Worm (Caenorhabditis elegans) whole organism, L3 larva: ENCODE measurements around the gene F56D6.6.

ENCODE experiments used
- ama-1 ChIP-seq: fragments of 150-350 bp; optimal IDR thresholded peaks from 2 replicates; lab custom pipeline; 2018
- lin-15B ChIP-seq: fragments of 150-350 bp; optimal IDR thresholded peaks from 2 replicates; lab custom pipeline; 2014; ENCODE audit warnings: missing biosample characterization, missing genetic modification characterization
- nfya-1 ChIP-seq: sonication (generic microtip); optimal IDR thresholded peaks from 2 replicates; lab custom pipeline; 2017; ENCODE audit warnings: missing genetic modification characterization, mild to moderate bottlenecking, missing compliant biosample characterization, antibody characterized with exemption, moderate library complexity; ENCODE audit not compliant: insufficient read depth
- nhr-11 ChIP-seq: fragments of 150-350 bp; optimal IDR thresholded peaks from 2 replicates; lab custom pipeline; 2014; ENCODE audit warnings: missing biosample characterization, missing genetic modification characterization
- nhr-12 ChIP-seq: fragments of 150-350 bp; optimal IDR thresholded peaks from 2 replicates; lab custom pipeline; 2014; ENCODE audit warnings: missing biosample characterization, missing genetic modification characterization
- nhr-237 ChIP-seq: fragments of 150-350 bp; optimal IDR thresholded peaks from 2 replicates; lab custom pipeline; 2014; ENCODE audit warnings: missing biosample characterization, missing genetic modification characterization
- nhr-76 ChIP-seq: fragments of 150-350 bp; sonication (generic microtip); optimal IDR thresholded peaks from 5 replicates; lab custom pipeline; 2014; ENCODE audit warnings: missing biosample characterization, missing genetic modification characterization
- skn-1 ChIP-seq: fragments of 150-350 bp; optimal IDR thresholded peaks from 2 replicates; lab custom pipeline; 2014; ENCODE audit warnings: missing biosample characterization, missing genetic modification characterization
- snpc-4 ChIP-seq: fragments of 150-350 bp; optimal IDR thresholded peaks from 2 replicates; lab custom pipeline; 2014; ENCODE audit warnings: missing biosample characterization, missing genetic modification characterization
- tbx-2 ChIP-seq: sonication (generic microtip); optimal IDR thresholded peaks from 2 replicates; lab custom pipeline; 2016; ENCODE audit warnings: mild to moderate bottlenecking, missing genetic modification characterization, missing compliant biosample characterization
- unc-39 ChIP-seq: sonication (generic microtip); optimal IDR thresholded peaks from 4 replicates; lab custom pipeline; 2017; ENCODE audit warnings: missing biosample characterization, missing genetic modification characterization
- ztf-4 ChIP-seq: fragments of 150-350 bp; optimal IDR thresholded peaks from 2 replicates; lab custom pipeline; 2014; ENCODE audit warnings: missing biosample characterization, missing genetic modification characterization

DNA sequence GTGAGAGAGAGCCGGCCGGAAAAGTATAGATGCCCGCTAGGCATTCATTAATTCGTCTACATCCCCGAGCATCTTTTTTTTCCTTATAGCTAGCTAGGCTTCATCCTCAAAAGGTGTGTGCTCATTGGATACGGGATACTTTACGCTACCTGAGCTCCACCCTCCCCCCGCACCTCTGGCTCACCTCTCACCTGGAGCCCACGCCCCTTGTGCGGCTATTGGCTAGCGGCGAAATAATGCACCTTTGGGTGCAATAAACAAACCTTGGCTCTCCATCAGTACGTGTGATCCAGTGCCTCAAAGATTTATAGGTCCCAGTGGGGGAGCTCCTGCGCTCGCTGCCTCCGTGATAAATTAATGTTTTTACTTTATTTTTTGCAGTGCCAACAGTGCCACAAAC lies 46.9 kb upstream of the F56D6.6 start:
- TF ChIP-seq nhr-76 (tag; lab: Kevin White, UChicago) = no peak
- no peak for TF ChIP-seq tbx-2 (tag; lab: Kevin White, UChicago)
- TF ChIP-seq ztf-4 = no peak
- TF ChIP-seq snpc-4 (tag; lab: Kevin White, UChicago) = no peak
- no peak for TF ChIP-seq nhr-12
- no peak for TF ChIP-seq lin-15B
- TF ChIP-seq nfya-1 = peak; percentile 65
- TF ChIP-seq skn-1 = no peak
- no peak for TF ChIP-seq ama-1 (lab: Kevin White, UChicago)
- no peak for TF ChIP-seq nhr-237 (tag; lab: Kevin White, UChicago)
- TF ChIP-seq unc-39 (tag; lab: Kevin White, UChicago) = no peak
- TF ChIP-seq nhr-11 (tag; lab: Kevin White, UChicago) = no peak
